Worm (Caenorhabditis elegans) whole organism, L3 larva: Measurements from ENCODE around the gene col-172.

Experiments
- R02D3.7 ChIP-seq: fragments of 150-350 bp; optimal IDR thresholded peaks from 2 replicates; lab custom pipeline; 2014; ENCODE audit warnings: missing biosample characterization, missing genetic modification characterization
- ZK546.5 ChIP-seq: sonication (generic microtip); optimal IDR thresholded peaks from 2 replicates; lab custom pipeline; 2017; ENCODE audit warnings: missing biosample characterization, missing genetic modification characterization
- ama-1 ChIP-seq: fragments of 150-350 bp; optimal IDR thresholded peaks from 2 replicates; lab custom pipeline; 2018
- ceh-28 ChIP-seq: fragments of 150-350 bp; optimal IDR thresholded peaks from 2 replicates; lab custom pipeline; 2014; ENCODE audit warnings: missing biosample characterization, missing genetic modification reagents, missing genetic modification characterization
- ceh-82 ChIP-seq: fragments of 150-350 bp; optimal IDR thresholded peaks from 2 replicates; lab custom pipeline; 2014; ENCODE audit warnings: missing biosample characterization, missing genetic modification characterization
- ceh-9 ChIP-seq: sonication (generic microtip); optimal IDR thresholded peaks from 2 replicates; lab custom pipeline; 2018; ENCODE audit warnings: missing biosample characterization, missing genetic modification characterization
- egl-27 ChIP-seq: sonication (generic microtip); optimal IDR thresholded peaks from 4 replicates; lab custom pipeline; 2017; ENCODE audit warnings: missing biosample characterization, missing genetic modification reagents, missing genetic modification characterization
- elt-1 ChIP-seq: fragments of 150-350 bp; optimal IDR thresholded peaks from 2 replicates; lab custom pipeline; 2014; ENCODE audit warnings: missing biosample characterization, missing genetic modification characterization
- eor-1 ChIP-seq, 2 experiments: fragments of 150-350 bp; optimal IDR thresholded peaks; 2 replicates each; lab custom pipeline; 2014 to 2018; ENCODE audit warnings: missing biosample characterization in 2 of 2, missing genetic modification characterization in 2 of 2
- fkh-10 ChIP-seq: sonication (generic microtip); optimal IDR thresholded peaks from 2 replicates; lab custom pipeline; 2017; ENCODE audit warnings: missing biosample characterization, missing genetic modification reagents, missing genetic modification characterization
- fkh-2 ChIP-seq: fragments of 150-350 bp; optimal IDR thresholded peaks from 2 replicates; lab custom pipeline; 2014; ENCODE audit warnings: missing biosample characterization, missing genetic modification reagents, missing genetic modification characterization
- fos-1 ChIP-seq: fragments of 150-350 bp; optimal IDR thresholded peaks from 2 replicates; lab custom pipeline; 2014; ENCODE audit warnings: missing biosample characterization, missing genetic modification characterization
- jun-1 ChIP-seq: fragments of 150-350 bp; optimal IDR thresholded peaks from 2 replicates; lab custom pipeline; 2014; ENCODE audit warnings: missing biosample characterization, missing genetic modification reagents, missing genetic modification characterization
- lin-39 ChIP-seq: fragments of 150-350 bp; optimal IDR thresholded peaks from 2 replicates; lab custom pipeline; 2018; ENCODE audit warnings: missing biosample characterization, missing genetic modification reagents, missing genetic modification characterization
- lsy-12 ChIP-seq: sonication (generic microtip); optimal IDR thresholded peaks from 2 replicates; lab custom pipeline; 2016; ENCODE audit warnings: mild to moderate bottlenecking, missing genetic modification characterization, missing compliant biosample characterization
- mdl-1 ChIP-seq: fragments of 150-350 bp; optimal IDR thresholded peaks from 2 replicates; lab custom pipeline; 2014; ENCODE audit warnings: missing biosample characterization, missing genetic modification characterization
- mml-1 ChIP-seq: fragments of 150-350 bp; sonication (generic microtip); optimal IDR thresholded peaks from 3 replicates; lab custom pipeline; 2014; ENCODE audit warnings: missing biosample characterization, missing genetic modification characterization
- nhr-12 ChIP-seq: fragments of 150-350 bp; optimal IDR thresholded peaks from 2 replicates; lab custom pipeline; 2014; ENCODE audit warnings: missing biosample characterization, missing genetic modification characterization
- nhr-23 ChIP-seq: fragments of 150-350 bp; optimal IDR thresholded peaks from 2 replicates; lab custom pipeline; 2014; ENCODE audit warnings: missing biosample characterization, missing genetic modification reagents, missing genetic modification characterization
- nhr-25 ChIP-seq: sonication (generic microtip); optimal IDR thresholded peaks from 2 replicates; lab custom pipeline; 2017; ENCODE audit warnings: missing biosample characterization, missing genetic modification characterization
- nhr-28 ChIP-seq: fragments of 150-350 bp; optimal IDR thresholded peaks from 2 replicates; lab custom pipeline; 2014; ENCODE audit warnings: missing biosample characterization, missing genetic modification characterization
- nhr-43 ChIP-seq: sonication (generic microtip); optimal IDR thresholded peaks from 2 replicates; lab custom pipeline; 2016; ENCODE audit warnings: mild to moderate bottlenecking, missing genetic modification characterization, missing compliant biosample characterization; ENCODE audit not compliant: poor library complexity, severe bottlenecking
- nhr-67 ChIP-seq: fragments of 150-350 bp; optimal IDR thresholded peaks from 2 replicates; lab custom pipeline; 2014; ENCODE audit warnings: missing biosample characterization, missing genetic modification characterization
- nhr-76 ChIP-seq: fragments of 150-350 bp; sonication (generic microtip); optimal IDR thresholded peaks from 5 replicates; lab custom pipeline; 2014; ENCODE audit warnings: missing biosample characterization, missing genetic modification characterization
- nhr-77 ChIP-seq: fragments of 150-350 bp; optimal IDR thresholded peaks from 2 replicates; lab custom pipeline; 2014; ENCODE audit warnings: missing biosample characterization, missing genetic modification characterization
- pha-4 ChIP-seq: fragments of 150-350 bp; optimal IDR thresholded peaks from 2 replicates; lab custom pipeline; 2014; ENCODE audit warnings: missing biosample characterization, missing genetic modification reagents, missing genetic modification characterization
- pqm-1 ChIP-seq: fragments of 150-350 bp; optimal IDR thresholded peaks from 2 replicates; lab custom pipeline; 2017; ENCODE audit warnings: missing biosample characterization, missing genetic modification characterization, inconsistent platforms
- unc-62 ChIP-seq: fragments of 150-350 bp; sonication (generic microtip); optimal IDR thresholded peaks from 4 replicates; lab custom pipeline; 2014; ENCODE audit warnings: missing biosample characterization, missing genetic modification reagents, missing genetic modification characterization
- zag-1 ChIP-seq: fragments of 150-350 bp; optimal IDR thresholded peaks from 2 replicates; lab custom pipeline; 2014; ENCODE audit warnings: missing biosample characterization, missing genetic modification characterization
- ztf-11 ChIP-seq: fragments of 150-350 bp; optimal IDR thresholded peaks from 2 replicates; lab custom pipeline; 2014; ENCODE audit warnings: missing biosample characterization, missing genetic modification characterization

col-172 gene

ce11 chrX:6687345-6687744 is 14.7 kb downstream of the col-172 start:
- peak; percentile 52 for TF ChIP-seq lin-39 (tag; lab: Kevin White, UChicago)
- no peak for TF ChIP-seq nhr-77 (tag; lab: Kevin White, UChicago)

- no peak for TF ChIP-seq ceh-82 (tag; lab: Kevin White, UChicago)
Observed at ce11 chrX:6687756-6688155, 15.1 kb downstream of the col-172 start.

- no peak for TF ChIP-seq ZK546.5 (tag; lab: Kevin White, UChicago)
- TF ChIP-seq jun-1, result no peak
- TF ChIP-seq fkh-10 (GFP tag; lab: Kevin White, UChicago), result no peak
- TF ChIP-seq mml-1, result no peak
- no peak for TF ChIP-seq egl-27
- peak; percentile 32 for TF ChIP-seq unc-62 (GFP tag; lab: Kevin White, UChicago)
- no peak for TF ChIP-seq nhr-67
- TF ChIP-seq lin-39 (tag; lab: Kevin White, UChicago), result peak; percentile 20
- TF ChIP-seq lsy-12 (tag; lab: Kevin White, UChicago), result no peak
- no peak for TF ChIP-seq nhr-12 (tag; lab: Kevin White, UChicago)
- peak; percentile 94 for TF ChIP-seq elt-1 (tag; lab: Kevin White, UChicago)
- no peak for TF ChIP-seq pqm-1 (tag; lab: Kevin White, UChicago)
- TF ChIP-seq mdl-1 (tag; lab: Kevin White, UChicago), result no peak
- TF ChIP-seq nhr-28, result no peak
- TF ChIP-seq ztf-11 (tag; lab: Kevin White, UChicago), result no peak
Observed at ce11 chrX:6688953-6689562, 16.4 kb downstream of the col-172 start.

- TF ChIP-seq nhr-25 (tag; lab: Kevin White, UChicago) (no peak), mml-1 (no peak), ceh-82 (tag; lab: Kevin White, UChicago) (no peak), lin-39 (tag; lab: Kevin White, UChicago) (no peak), jun-1 (no peak), pqm-1 (tag; lab: Kevin White, UChicago) (no peak), nhr-43 (no peak), ama-1 (lab: Kevin White, UChicago) (no peak), nhr-67 (no peak), fkh-10 (GFP tag; lab: Kevin White, UChicago) (no peak), elt-1 (tag; lab: Kevin White, UChicago) (no peak), mdl-1 (tag; lab: Kevin White, UChicago) (no peak), ceh-28 (tag; lab: Kevin White, UChicago) (no peak), fos-1 (tag; lab: Kevin White, UChicago) (no peak)
Observed at ce11 chrX:6689985-6690384, 17.4 kb downstream of the col-172 start, which contains the start of gene F38B6.6. Gene F38B6.6 (minus strand): TSS chrX:6690085.

DNA sequence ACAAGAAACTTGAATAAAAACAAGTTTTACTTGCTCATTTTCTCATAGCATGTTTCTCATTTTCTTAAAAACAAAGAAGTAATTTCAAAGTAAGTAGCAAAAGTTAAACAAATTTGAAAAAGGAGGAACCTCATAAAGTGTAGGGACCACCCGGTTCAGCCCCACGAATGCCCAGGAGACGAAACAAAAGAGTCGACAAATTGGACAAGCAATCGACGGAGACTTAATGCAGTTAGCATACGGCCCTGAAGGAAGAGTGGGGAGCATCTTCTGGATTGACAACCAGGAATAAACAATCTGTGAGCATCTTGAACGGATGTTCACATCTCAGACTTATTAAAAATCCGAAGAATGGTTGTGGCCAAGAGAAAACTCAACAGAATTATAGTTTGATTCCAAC is 19.0 kb downstream of the col-172 start:
- TF ChIP-seq pha-4 (tag; lab: Kevin White, UChicago) (no peak), nhr-28 (no peak), zag-1 (no peak), nhr-67 (no peak), nhr-12 (tag; lab: Kevin White, UChicago) (no peak)

ce11 chrX:6692896-6693295 is 20.3 kb downstream of the col-172 start:
- TF ChIP-seq nhr-23 (tag; lab: Kevin White, UChicago) (no peak), pha-4 (tag; lab: Kevin White, UChicago) (no peak), jun-1 (no peak), ZK546.5 (tag; lab: Kevin White, UChicago) (no peak), eor-1 (tag; optimal IDR thresholded peaks at IDR 0.05; lab: Kevin White, UChicago) (no peak), mdl-1 (tag; lab: Kevin White, UChicago) (no peak), lin-39 (tag; lab: Kevin White, UChicago) (no peak), fkh-2 (tag; lab: Kevin White, UChicago) (no peak), ceh-28 (tag; lab: Kevin White, UChicago) (no peak), nhr-76 (tag; lab: Kevin White, UChicago) (no peak), elt-1 (tag; lab: Kevin White, UChicago) (no peak), R02D3.7 (no peak), ceh-9 (tag; lab: Kevin White, UChicago) (no peak)
